Worm (Caenorhabditis elegans) whole organism, L1 larva: ENCODE results near the gene C17H12.8.

ENCODE experiments used
- C04F5.9 ChIP-seq: sonication (generic microtip); optimal IDR thresholded peaks from 2 replicates; lab custom pipeline; 2016; ENCODE audit warnings: missing genetic modification characterization, missing compliant biosample characterization
- C34B4.2 ChIP-seq: sonication (generic microtip); optimal IDR thresholded peaks from 2 replicates; lab custom pipeline; 2017; ENCODE audit warnings: mild to moderate bottlenecking, missing genetic modification characterization, missing compliant biosample characterization
- aha-1 ChIP-seq: fragments of 150-350 bp; optimal IDR thresholded peaks from 2 replicates; lab custom pipeline; 2014; ENCODE audit warnings: missing biosample characterization, missing genetic modification characterization
- alr-1 ChIP-seq: fragments of 200-800 bp; sonication (Bioruptor generic); optimal IDR thresholded peaks from 2 replicates; lab custom pipeline; 2018; ENCODE audit warnings: borderline replicate concordance, mild to moderate bottlenecking, missing genetic modification characterization, missing compliant biosample characterization
- aly-2 ChIP-seq: fragments of 150-350 bp; optimal IDR thresholded peaks from 2 replicates; lab custom pipeline; 2014; ENCODE audit warnings: missing biosample characterization, missing genetic modification characterization
- ceh-8 ChIP-seq: fragments of 200-800 bp; sonication (Bioruptor generic); optimal IDR thresholded peaks from 2 replicates; lab custom pipeline; 2018; ENCODE audit warnings: mild to moderate bottlenecking, missing genetic modification characterization, moderate library complexity, missing compliant biosample characterization
- ceh-88 ChIP-seq: fragments of 200-800 bp; sonication (Bioruptor generic); IDR thresholded peaks from 2 replicates; pipeline ENCODE4 v1.3.6; 2022; ENCODE audit warnings: missing genetic modification characterization, missing compliant biosample characterization
- ceh-90 ChIP-seq: sonication (generic microtip); optimal IDR thresholded peaks from 2 replicates; lab custom pipeline; 2016; ENCODE audit warnings: missing genetic modification characterization, missing compliant biosample characterization
- efl-1 ChIP-seq, 4 experiments: fragments of 150-350 bp; optimal IDR thresholded peaks in 3 of 4; peaks in 1 of 4; 1 replicate in 1 of 4; 2 replicates in 3 of 4; lab custom pipeline; 2014; ENCODE audit warnings: missing biosample characterization in 2 of 4, missing genetic modification characterization in 2 of 4, missing genetic modification reagents in 2 of 4
- elt-3 ChIP-seq, 6 experiments: fragments of 150-350 bp in 1 of 6; sonication (generic microtip); optimal IDR thresholded peaks; 2 replicates each; lab custom pipeline; 2017 to 2018; ENCODE audit warnings: missing biosample characterization in 6 of 6, missing genetic modification characterization in 6 of 6, inconsistent platforms in 1 of 6
- ets-5 ChIP-seq: fragments of 200-800 bp; sonication (Bioruptor generic); IDR thresholded peaks from 2 replicates; pipeline ENCODE4 v1.3.6; 2022; ENCODE audit warnings: missing genetic modification characterization, missing compliant biosample characterization
- fkh-4 ChIP-seq: sonication (generic microtip); optimal IDR thresholded peaks from 2 replicates; lab custom pipeline; 2016; ENCODE audit warnings: missing compliant biosample characterization, missing genetic modification characterization, borderline replicate concordance
- fkh-8 ChIP-seq: sonication (generic microtip); optimal IDR thresholded peaks from 2 replicates; lab custom pipeline; 2016; ENCODE audit warnings: mild to moderate bottlenecking, missing genetic modification characterization, missing compliant biosample characterization
- grh-1 ChIP-seq: fragments of 200-800 bp; sonication (Bioruptor generic); IDR thresholded peaks from 2 replicates; pipeline ENCODE4 v1.3.6; 2022; ENCODE audit warnings: missing genetic modification reagents, missing genetic modification characterization, missing compliant biosample characterization
- hlh-17 ChIP-seq: fragments of 200-800 bp; sonication (Bioruptor generic); optimal IDR thresholded peaks from 2 replicates; lab custom pipeline; 2018; ENCODE audit warnings: missing genetic modification characterization, mild to moderate bottlenecking, missing compliant biosample characterization, moderate library complexity, borderline replicate concordance
- hlh-4 ChIP-seq: sonication (generic microtip); optimal IDR thresholded peaks from 2 replicates; lab custom pipeline; 2016; ENCODE audit warnings: mild to moderate bottlenecking, missing genetic modification characterization, missing compliant biosample characterization
- lin-15B ChIP-seq: fragments of 150-350 bp; sonication (generic microtip); optimal IDR thresholded peaks from 3 replicates; lab custom pipeline; 2014; ENCODE audit warnings: missing biosample characterization, missing genetic modification characterization
- mep-1 ChIP-seq: fragments of 150-350 bp; optimal IDR thresholded peaks from 2 replicates; lab custom pipeline; 2014; ENCODE audit warnings: missing biosample characterization, missing genetic modification characterization
- nhr-19 ChIP-seq: fragments of 200-800 bp; sonication (Bioruptor generic); conservative IDR thresholded peaks from 2 replicates; pipeline ENCODE4 v1.3.6; 2022; ENCODE audit warnings: missing genetic modification characterization, missing compliant biosample characterization
- nhr-76 ChIP-seq: sonication (generic microtip); optimal IDR thresholded peaks from 2 replicates; lab custom pipeline; 2017; ENCODE audit warnings: missing biosample characterization, missing genetic modification characterization
- nhr-77 ChIP-seq: fragments of 150-350 bp; optimal IDR thresholded peaks from 2 replicates; lab custom pipeline; 2014; ENCODE audit warnings: missing biosample characterization, missing genetic modification characterization
- nhr-85 ChIP-seq: sonication (generic microtip); peaks from one replicate; lab custom pipeline; 2016; ENCODE audit warnings: missing genetic modification characterization, inconsistent platforms, missing compliant biosample characterization
- nhr-90 ChIP-seq: sonication (generic microtip); optimal IDR thresholded peaks from 2 replicates; lab custom pipeline; 2016; ENCODE audit warnings: mild to moderate bottlenecking, missing genetic modification characterization, missing compliant biosample characterization; ENCODE audit not compliant: poor library complexity
- pag-3 ChIP-seq: sonication (generic microtip); optimal IDR thresholded peaks from 2 replicates; lab custom pipeline; 2017; ENCODE audit warnings: missing genetic modification characterization, mild to moderate bottlenecking, missing compliant biosample characterization, antibody characterized with exemption, borderline replicate concordance; ENCODE audit not compliant: insufficient read depth
- snu-23 ChIP-seq: sonication (generic microtip); optimal IDR thresholded peaks from 2 replicates; lab custom pipeline; 2016; ENCODE audit warnings: missing genetic modification characterization, missing compliant biosample characterization
- sptf-1 ChIP-seq: fragments of 150-350 bp; optimal IDR thresholded peaks from 2 replicates; lab custom pipeline; 2014; ENCODE audit warnings: missing biosample characterization, missing genetic modification characterization
- tlp-1 ChIP-seq: fragments of 150-350 bp; optimal IDR thresholded peaks from 2 replicates; lab custom pipeline; 2014; ENCODE audit warnings: missing biosample characterization, missing genetic modification characterization
- unc-30 ChIP-seq: sonication (generic microtip); optimal IDR thresholded peaks from 2 replicates; lab custom pipeline; 2017; ENCODE audit warnings: missing biosample characterization, missing genetic modification characterization
- unc-86 ChIP-seq: sonication (generic microtip); optimal IDR thresholded peaks from 2 replicates; lab custom pipeline; 2016; ENCODE audit warnings: missing genetic modification characterization, missing compliant biosample characterization
- xbp-1 ChIP-seq: sonication (generic microtip); optimal IDR thresholded peaks from 2 replicates; lab custom pipeline; 2016; ENCODE audit warnings: missing genetic modification characterization, missing compliant biosample characterization
- ztf-11 ChIP-seq, 2 experiments: sonication (generic microtip); optimal IDR thresholded peaks; 2 replicates each; lab custom pipeline; 2016 to 2017; ENCODE audit warnings: missing genetic modification characterization in 2 of 2, missing biosample characterization in 1 of 2, missing compliant biosample characterization in 1 of 2
- ztf-4 ChIP-seq: fragments of 150-350 bp; optimal IDR thresholded peaks from 2 replicates; lab custom pipeline; 2014; ENCODE audit warnings: missing biosample characterization, missing genetic modification characterization

The C17H12.8 gene

DNA sequence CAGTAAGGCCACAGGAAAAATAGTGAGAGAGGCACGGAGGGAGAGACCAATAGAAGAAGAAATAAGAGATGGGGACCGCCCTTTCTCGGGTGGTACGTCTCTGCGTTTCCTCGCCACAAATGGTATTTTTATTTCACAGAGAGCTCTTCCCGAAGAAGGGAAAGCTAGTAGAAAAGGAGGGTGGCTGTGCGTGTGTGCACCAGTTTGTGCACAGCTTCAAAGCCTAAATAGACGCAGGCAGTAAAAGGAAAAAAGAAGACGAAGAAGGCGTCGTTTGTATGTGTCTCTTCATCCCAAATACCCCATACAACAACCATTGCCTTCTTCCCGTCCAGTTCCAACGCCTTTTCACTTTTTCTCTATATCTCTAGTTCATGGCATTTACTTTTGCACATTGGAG, 8.7 kb upstream of the C17H12.8 start (continued):
- no peak for TF ChIP-seq hlh-17 (GFP tag; lab: Kevin White, UChicago)
- TF ChIP-seq unc-86 (tag; lab: Kevin White, UChicago), result peak; percentile 84
- TF ChIP-seq C04F5.9, result no peak
- no peak for TF ChIP-seq ets-5 (GFP tag; lab: Robert Waterston, UW)

DNA sequence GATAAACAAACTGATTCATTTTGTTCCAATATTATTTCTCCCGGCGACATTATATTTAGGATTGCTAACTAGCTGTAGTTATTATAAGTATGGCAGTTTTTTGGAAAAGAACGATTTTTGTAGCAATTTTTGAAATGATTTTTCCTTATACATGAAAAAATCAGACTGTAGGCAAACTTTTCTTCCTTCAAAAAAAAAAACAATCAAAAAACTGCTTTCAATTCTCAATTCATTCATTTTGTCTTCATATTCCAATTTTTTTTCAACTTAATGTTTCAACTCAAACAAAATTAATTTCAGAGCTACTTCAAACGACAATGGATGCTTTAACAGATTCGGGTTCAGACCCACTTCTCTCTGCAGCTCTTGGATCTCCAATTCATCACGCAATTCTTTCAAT, 6.7 kb upstream of the C17H12.8 start, which contains the start of gene ceh-48:
Gene ceh-48, plus strand, starts transcription at position 301 of the 400 bp plus-strand sequence.
- TF ChIP-seq fkh-4, result no peak
- TF ChIP-seq fkh-8 (tag; lab: Kevin White, UChicago), result no peak
- no peak for TF ChIP-seq hlh-4 (tag; lab: Kevin White, UChicago)
- no peak for TF ChIP-seq snu-23 (GFP tag; lab: Kevin White, UChicago)
- no peak for TF ChIP-seq sptf-1
- TF ChIP-seq xbp-1 (tag; lab: Kevin White, UChicago), result no peak
- TF ChIP-seq nhr-76 (tag; lab: Kevin White, UChicago), result no peak
- TF ChIP-seq elt-3 (tag; optimal IDR thresholded peaks at IDR 0.05; lab: Kevin White, UChicago), result no peak

ce11 chrIV:6817554-6817953, 949 bp upstream of the C17H12.8 start, which contains the start of gene C17H12.5:
Gene C17H12.5, minus strand, starts transcription at chrIV:6817654.
- TF ChIP-seq ceh-90 (tag; lab: Kevin White, UChicago) (no peak), aly-2 (tag; lab: Kevin White, UChicago) (no peak), unc-86 (tag; lab: Kevin White, UChicago) (no peak), ceh-8 (GFP tag; lab: Kevin White, UChicago) (no peak), alr-1 (tag; lab: Kevin White, UChicago) (no peak), lin-15B (tag; lab: Kevin White, UChicago) (no peak), aha-1 (tag; lab: Kevin White, UChicago) (no peak), ztf-4 (no peak), pag-3 (no peak), unc-30 (tag; lab: Kevin White, UChicago) (no peak), nhr-90 (no peak), tlp-1 (no peak), ceh-88 (GFP tag; lab: Robert Waterston, UW) (no peak), grh-1 (GFP tag; lab: Robert Waterston, UW) (no peak), nhr-85 (tag; lab: Kevin White, UChicago) (no peak)

- peak; percentile 40 for TF ChIP-seq nhr-85 (tag; lab: Kevin White, UChicago)
- no peak for TF ChIP-seq mep-1 (tag; lab: Kevin White, UChicago)
These were observed 3.2 kb downstream of the C17H12.8 start for ce11 chrIV:6821709-6822108.

DNA sequence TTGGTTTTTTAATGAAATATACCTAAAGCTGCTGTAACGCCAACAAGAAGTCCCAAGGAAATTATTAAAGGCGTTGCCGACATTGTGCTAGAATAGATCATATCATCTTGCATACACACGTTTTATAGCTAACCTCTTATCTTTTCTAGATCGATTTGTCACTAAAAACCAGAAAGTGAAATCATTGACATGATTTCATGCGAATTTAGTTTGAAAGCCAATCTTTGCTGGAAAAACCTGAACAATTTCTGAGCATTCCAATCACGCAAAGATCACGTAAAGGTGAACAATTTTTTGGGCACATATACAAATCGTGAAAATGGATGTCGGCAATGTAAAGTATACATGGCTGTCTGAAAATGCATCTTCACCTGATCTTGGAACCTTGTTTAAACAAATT, 3.9 kb downstream of the C17H12.8 start, which contains the start of gene C17H12.6:
Gene C17H12.6, minus strand, starts transcription at position 101 of the 400 bp plus-strand sequence.
- TF ChIP-seq lin-15B (tag; lab: Kevin White, UChicago) (no peak), C34B4.2 (tag; lab: Kevin White, UChicago) (no peak), efl-1 (optimal IDR thresholded peaks at IDR 0.05; lab: Kevin White, UChicago) (no peak), efl-1 (GFP tag; optimal IDR thresholded peaks at IDR 0.05 in 1 of 2; lab: Kevin White, UChicago) (peak in 1 of 2 experiments; percentile 34), ztf-11 (tag; optimal IDR thresholded peaks at IDR 0.05; lab: Kevin White, UChicago) (no peak), nhr-77 (no peak)

DNA sequence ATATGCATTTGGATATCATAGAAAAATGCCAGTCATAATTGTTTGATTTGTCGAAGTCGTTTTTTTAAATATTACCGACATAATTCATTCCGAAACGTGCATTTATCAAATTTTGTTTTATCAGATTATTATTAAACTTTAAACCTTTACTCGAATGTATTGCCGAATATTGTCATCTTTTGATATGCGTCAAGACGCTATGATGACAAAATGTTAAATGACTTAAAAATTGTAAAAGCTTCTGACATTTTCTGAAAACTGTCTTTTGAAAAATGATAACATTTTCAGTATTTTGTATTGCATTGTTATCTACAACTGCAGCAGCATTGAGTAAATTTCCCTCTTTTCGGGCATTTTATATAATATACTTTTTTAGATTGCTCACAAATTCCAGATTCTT, 6.1 kb downstream of the C17H12.8 start, which contains the start of gene H20E11.3:
Gene H20E11.3, plus strand, starts transcription at position 195 of the 400 bp plus-strand sequence.
- TF ChIP-seq nhr-85 (tag; lab: Kevin White, UChicago) (no peak), ztf-4 (no peak), nhr-19 (GFP tag; lab: Robert Waterston, UW) (no peak), ztf-11 (tag; optimal IDR thresholded peaks at IDR 0.05; lab: Kevin White, UChicago) (no peak), mep-1 (tag; lab: Kevin White, UChicago) (no peak)
